Worm (Caenorhabditis elegans) whole organism, L4 larva: ENCODE data around the gene C18F10.2.
A peak's percentile ranks its signal among the peaks of the same experiment; 100 is the strongest.

ENCODE experiments used
- F10B5.3 ChIP-seq: sonication (generic microtip); optimal IDR thresholded peaks from 2 replicates; lab custom pipeline; 2016; ENCODE audit warnings: mild to moderate bottlenecking, missing genetic modification characterization, missing compliant biosample characterization
- F26F4.8 ChIP-seq: fragments of 200-800 bp; sonication (Bioruptor generic); conservative IDR thresholded peaks from 2 replicates; pipeline ENCODE4 v1.3.6; 2022; ENCODE audit warnings: missing genetic modification characterization, missing compliant biosample characterization
- F37D6.2 ChIP-seq: sonication (generic microtip); optimal IDR thresholded peaks from 2 replicates; lab custom pipeline; 2016; ENCODE audit warnings: mild to moderate bottlenecking, missing genetic modification characterization, missing compliant biosample characterization
- F44E2.7 ChIP-seq: fragments of 200-800 bp; sonication (Bioruptor generic); IDR thresholded peaks from 2 replicates; pipeline ENCODE4 v2.1.2; 2022; ENCODE audit warnings: missing genetic modification characterization, missing compliant biosample characterization
- Y48G9A.11 ChIP-seq: fragments of 200-800 bp; sonication (Bioruptor generic); IDR thresholded peaks from 2 replicates; pipeline ENCODE4 v1.3.6; 2022; ENCODE audit warnings: missing genetic modification reagents, missing genetic modification characterization, missing compliant biosample characterization
- ZK546.5 ChIP-seq, 2 experiments: sonication (generic microtip); optimal IDR thresholded peaks; 2 replicates each; lab custom pipeline; 2017; ENCODE audit warnings: missing biosample characterization in 2 of 2, missing genetic modification characterization in 2 of 2
- aha-1 ChIP-seq: fragments of 150-350 bp; peaks from one replicate; lab custom pipeline; 2014; ENCODE audit warnings: missing biosample characterization, missing genetic modification characterization
- ces-1 ChIP-seq: fragments of 150-350 bp; sonication (generic microtip); optimal IDR thresholded peaks from 4 replicates; lab custom pipeline; 2014; ENCODE audit warnings: missing biosample characterization, missing genetic modification reagents, missing genetic modification characterization
- cey-2 ChIP-seq: sonication (generic microtip); optimal IDR thresholded peaks from 3 replicates; lab custom pipeline; 2017; ENCODE audit warnings: missing genetic modification characterization, mild to moderate bottlenecking, missing compliant biosample characterization, antibody characterized with exemption, borderline replicate concordance; ENCODE audit not compliant: insufficient read depth
- ctbp-1 ChIP-seq: fragments of 200-800 bp; sonication (Bioruptor generic); IDR thresholded peaks from 2 replicates; pipeline ENCODE4 v1.3.6; 2022; ENCODE audit warnings: missing genetic modification reagents, missing genetic modification characterization, missing compliant biosample characterization
- dmd-9 ChIP-seq: fragments of 200-800 bp; sonication (Bioruptor generic); IDR thresholded peaks from 2 replicates; pipeline ENCODE4 v1.3.6; 2022; ENCODE audit warnings: missing genetic modification reagents, missing genetic modification characterization, missing compliant biosample characterization
- dpl-1 ChIP-seq: fragments of 150-350 bp; optimal IDR thresholded peaks from 2 replicates; lab custom pipeline; 2014; ENCODE audit warnings: missing biosample characterization, missing genetic modification reagents, missing genetic modification characterization
- egl-27 ChIP-seq: sonication (generic microtip); optimal IDR thresholded peaks from 3 replicates; lab custom pipeline; 2017; ENCODE audit warnings: missing biosample characterization, missing genetic modification reagents, missing genetic modification characterization
- fkh-10 ChIP-seq: fragments of 150-350 bp; optimal IDR thresholded peaks from 2 replicates; lab custom pipeline; 2014; ENCODE audit warnings: missing biosample characterization, missing genetic modification reagents, missing genetic modification characterization
- gei-8 ChIP-seq: fragments of 200-800 bp; sonication (Bioruptor generic); optimal IDR thresholded peaks from 2 replicates; lab custom pipeline; 2018; ENCODE audit warnings: mild to moderate bottlenecking, missing genetic modification characterization, missing compliant biosample characterization
- hlh-11 ChIP-seq: fragments of 200-800 bp; sonication (Bioruptor generic); optimal IDR thresholded peaks from 2 replicates; lab custom pipeline; 2018; ENCODE audit warnings: mild to moderate bottlenecking, missing genetic modification characterization, missing compliant biosample characterization
- lim-7 ChIP-seq: fragments of 200-800 bp; sonication (Bioruptor generic); IDR thresholded peaks from 2 replicates; pipeline ENCODE4 v1.3.6; 2022; ENCODE audit warnings: missing genetic modification characterization, missing compliant biosample characterization
- lsy-2 ChIP-seq, 2 experiments: fragments of 150-350 bp in 1 of 2; sonication (generic microtip) in 1 of 2; optimal IDR thresholded peaks; 2 replicates each; lab custom pipeline; 2014 to 2017; ENCODE audit warnings: missing biosample characterization in 2 of 2, missing genetic modification characterization in 2 of 2
- mes-2 ChIP-seq: sonication (generic microtip); optimal IDR thresholded peaks from 2 replicates; lab custom pipeline; 2016; ENCODE audit warnings: missing genotype, mild to moderate bottlenecking, missing genetic modification characterization, missing compliant biosample characterization; ENCODE audit not compliant: poor library complexity, severe bottlenecking
- mxl-3 ChIP-seq: fragments of 200-800 bp; sonication (Bioruptor generic); optimal IDR thresholded peaks from 2 replicates; lab custom pipeline; 2018; ENCODE audit warnings: mild to moderate bottlenecking, missing genetic modification characterization, missing compliant biosample characterization
- nhr-10 ChIP-seq: fragments of 150-350 bp; optimal IDR thresholded peaks from 2 replicates; lab custom pipeline; 2014; ENCODE audit warnings: missing biosample characterization, missing genetic modification characterization
- nhr-11 ChIP-seq: fragments of 150-350 bp; optimal IDR thresholded peaks from 2 replicates; lab custom pipeline; 2014; ENCODE audit warnings: missing biosample characterization, missing genetic modification characterization
- nhr-25 ChIP-seq: sonication (generic microtip); optimal IDR thresholded peaks from 2 replicates; lab custom pipeline; 2017; ENCODE audit warnings: missing genetic modification characterization, mild to moderate bottlenecking, missing compliant biosample characterization, antibody characterized with exemption, moderate library complexity, borderline replicate concordance; ENCODE audit not compliant: insufficient read depth
- nhr-42 ChIP-seq: fragments of 200-800 bp; sonication (Bioruptor generic); IDR thresholded peaks from 2 replicates; pipeline ENCODE4 v1.3.6; 2022; ENCODE audit warnings: missing genetic modification characterization, missing compliant biosample characterization
- nhr-6 ChIP-seq: fragments of 150-350 bp; optimal IDR thresholded peaks from 2 replicates; lab custom pipeline; 2014; ENCODE audit warnings: missing biosample characterization, missing genetic modification characterization
- rbr-2 ChIP-seq: sonication (generic microtip); optimal IDR thresholded peaks from 2 replicates; lab custom pipeline; 2016; ENCODE audit warnings: missing genotype, missing genetic modification characterization, missing compliant biosample characterization
- spr-3 ChIP-seq: fragments of 200-800 bp; sonication (Bioruptor generic); optimal IDR thresholded peaks from 2 replicates; lab custom pipeline; 2018; ENCODE audit warnings: mild to moderate bottlenecking, missing genetic modification characterization, missing compliant biosample characterization
- unc-130 ChIP-seq: sonication (generic microtip); optimal IDR thresholded peaks from 2 replicates; lab custom pipeline; 2016; ENCODE audit warnings: missing genetic modification reagents, missing genetic modification characterization, missing compliant biosample characterization
- unc-62 ChIP-seq, 3 experiments: fragments of 150-350 bp in 1 of 3; sonication (generic microtip); optimal IDR thresholded peaks in 2 of 3; peaks in 1 of 3; 1 replicate in 1 of 3; 2 replicates in 2 of 3; lab custom pipeline; 2014 to 2017; ENCODE audit warnings: missing biosample characterization in 3 of 3, missing genetic modification characterization in 3 of 3, missing genetic modification reagents in 3 of 3, missing genotype in 1 of 3
- zfp-2 ChIP-seq: sonication (generic microtip); optimal IDR thresholded peaks from 2 replicates; lab custom pipeline; 2016; ENCODE audit warnings: mild to moderate bottlenecking, missing genetic modification characterization, missing compliant biosample characterization
- ztf-7 ChIP-seq: fragments of 150-350 bp; optimal IDR thresholded peaks from 2 replicates; lab custom pipeline; 2014; ENCODE audit warnings: missing biosample characterization, missing genetic modification characterization

Gene C18F10.2

DNA sequence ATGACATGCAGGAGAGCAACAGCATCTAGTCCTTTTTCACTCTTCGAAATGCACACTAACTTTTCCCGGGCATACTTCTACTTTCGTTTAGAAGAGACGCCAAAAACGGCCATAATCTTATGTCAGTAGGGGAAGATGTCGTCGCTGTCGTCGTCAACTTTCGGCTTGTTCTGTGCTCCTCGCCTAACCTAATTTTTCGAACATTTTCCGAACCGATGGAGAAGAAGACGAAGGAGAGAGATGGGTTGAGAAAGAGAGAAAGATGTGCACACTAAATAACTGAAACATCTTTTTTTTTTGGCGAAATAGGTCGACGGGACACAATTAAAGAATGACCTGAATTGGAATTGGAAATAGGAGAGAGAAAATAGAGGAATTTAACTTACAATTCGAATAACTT is 37.4 kb downstream of the C18F10.2 start:
- no peak for TF ChIP-seq unc-130 (GFP tag; lab: Kevin White, UChicago)
- no peak for TF ChIP-seq aha-1
- no peak for TF ChIP-seq rbr-2 (tag; lab: Kevin White, UChicago)
- TF ChIP-seq dmd-9 = no peak
- no peak for TF ChIP-seq ZK546.5 (tag; optimal IDR thresholded peaks at IDR 0.05; lab: Kevin White, UChicago)
- no peak for TF ChIP-seq hlh-11 (tag; lab: Kevin White, UChicago)
- peak; percentile 39 for TF ChIP-seq fkh-10
- TF ChIP-seq ces-1 = peak; percentile 61
- no peak for TF ChIP-seq zfp-2
- TF ChIP-seq spr-3 = no peak

DNA sequence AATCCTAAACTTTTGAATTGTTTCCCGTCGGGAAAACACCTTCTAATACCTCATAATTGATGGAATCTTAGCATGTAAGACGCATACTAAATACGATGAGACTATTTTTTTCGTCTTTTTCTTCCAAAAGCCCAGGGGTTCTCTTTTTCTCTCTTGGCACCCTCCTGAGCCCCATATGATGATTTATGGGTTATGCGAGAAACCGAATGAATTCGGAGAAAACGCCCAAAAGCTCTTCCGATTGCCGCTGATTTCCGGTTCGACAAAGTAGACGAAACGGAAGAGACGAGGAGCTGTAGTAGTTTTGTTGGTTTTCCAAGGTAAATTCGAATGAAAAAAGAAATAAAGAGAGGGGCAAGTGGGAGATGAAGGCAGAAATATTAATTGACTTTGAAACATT is 38.5 kb downstream of the C18F10.2 start:
- TF ChIP-seq nhr-11 (tag; lab: Kevin White, UChicago) (no peak), F44E2.7 (GFP tag; lab: Robert Waterston, UW) (no peak), gei-8 (no peak), F10B5.3 (tag; lab: Kevin White, UChicago) (no peak), mes-2 (tag; lab: Kevin White, UChicago) (no peak), mxl-3 (no peak), cey-2 (tag; lab: Kevin White, UChicago) (no peak), lsy-2 (tag; optimal IDR thresholded peaks at IDR 0.05; lab: Kevin White, UChicago) (no peak), F37D6.2 (no peak), rbr-2 (tag; lab: Kevin White, UChicago) (no peak), dpl-1 (GFP tag; lab: Kevin White, UChicago) (no peak)

ce11 chrIII:6312244-6312643 is 39.3 kb downstream of the C18F10.2 start:
- TF ChIP-seq lim-7 (GFP tag; lab: Robert Waterston, UW) (no peak), aha-1 (peak; percentile 56), nhr-10 (tag; lab: Kevin White, UChicago) (no peak), nhr-6 (no peak), unc-62 (GFP tag; optimal IDR thresholded peaks at IDR 0.05 in 1 of 2; lab: Kevin White, UChicago) (peak in 1 of 2 experiments; percentile 74), unc-62 (tag; optimal IDR thresholded peaks at IDR 0.05; lab: Kevin White, UChicago) (no peak), unc-130 (GFP tag; lab: Kevin White, UChicago) (no peak)

DNA sequence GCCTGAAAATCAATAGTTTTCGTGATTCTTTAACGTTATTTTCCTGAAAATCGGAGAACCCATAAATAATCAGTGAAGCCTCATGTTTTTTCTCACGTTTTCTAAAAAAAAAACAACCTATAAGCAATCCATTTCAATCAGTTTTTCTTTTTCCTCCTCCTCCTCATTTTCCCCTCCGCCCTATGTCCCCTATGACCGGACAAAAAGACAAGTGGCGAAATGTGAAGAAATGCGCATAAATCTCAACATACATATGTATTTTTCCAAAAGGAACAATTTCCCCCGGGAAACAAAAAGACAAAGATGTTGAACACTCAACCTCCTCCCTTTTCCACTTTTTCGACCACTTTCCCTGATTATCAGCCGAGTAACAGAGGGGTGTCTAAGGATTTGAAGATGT is 42.5 kb downstream of the C18F10.2 start:
- TF ChIP-seq unc-62 (GFP tag; optimal IDR thresholded peaks at IDR 0.05 in 1 of 2; lab: Kevin White, UChicago) (peak in 1 of 2 experiments; percentile 98), unc-62 (tag; optimal IDR thresholded peaks at IDR 0.05; lab: Kevin White, UChicago) (no peak), hlh-11 (tag; lab: Kevin White, UChicago) (no peak)

- TF ChIP-seq spr-3 (no peak), aha-1 (peak; percentile 93)
Observed at ce11 chrIII:6316795-6317194, 43.8 kb downstream of the C18F10.2 start.

DNA sequence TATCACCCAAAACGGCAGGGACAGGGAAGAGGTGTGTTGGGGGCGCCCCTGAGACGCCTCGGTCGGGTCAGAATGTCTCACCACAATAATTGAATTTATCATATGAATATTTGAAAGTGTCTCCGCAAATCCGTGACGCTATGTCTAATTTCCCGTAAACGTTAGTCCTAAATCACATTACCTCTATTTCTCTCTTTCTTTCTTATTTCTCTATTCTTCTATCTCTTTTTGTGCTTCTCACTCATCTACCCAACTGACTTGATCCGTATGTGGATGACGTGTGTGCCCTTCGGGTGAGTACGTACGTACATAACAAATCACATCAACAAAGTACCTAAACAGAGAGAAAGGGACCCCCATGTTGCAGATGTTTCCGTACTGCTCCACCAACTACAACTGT is 44.4 kb downstream of the C18F10.2 start:
- peak; percentile 93 for TF ChIP-seq ces-1
- peak; percentile 92 for TF ChIP-seq fkh-10
- TF ChIP-seq unc-62 (GFP tag; optimal IDR thresholded peaks at IDR 0.05 in 1 of 2; lab: Kevin White, UChicago) = peak in 1 of 2 experiments; percentile 8
- no peak for TF ChIP-seq unc-62 (tag; optimal IDR thresholded peaks at IDR 0.05; lab: Kevin White, UChicago)
- no peak for TF ChIP-seq F26F4.8 (GFP tag; lab: Robert Waterston, UW)
- peak; percentile 64; the same call in 1 of the 2 replicates for TF ChIP-seq ctbp-1 (GFP tag; lab: Robert Waterston, UW)

DNA sequence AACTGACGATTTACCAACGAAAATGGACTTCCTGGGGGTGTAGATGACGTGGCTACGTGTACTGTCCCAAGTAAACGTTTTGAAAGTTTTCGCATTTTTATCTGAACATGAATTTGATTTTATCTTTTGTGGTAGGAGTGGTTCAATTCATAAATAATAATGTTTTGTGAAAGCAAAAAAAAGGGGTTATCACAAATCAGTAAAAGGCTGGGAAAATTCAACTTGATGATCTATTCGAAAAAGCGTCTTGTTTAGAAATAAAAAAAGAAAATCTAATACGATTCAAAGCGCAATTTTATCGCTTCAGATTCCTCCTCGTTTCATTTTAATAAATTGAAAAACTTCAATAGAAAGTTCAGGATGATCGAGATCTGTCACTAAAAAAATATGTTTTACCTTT is 51.2 kb downstream of the C18F10.2 start, which contains the start of gene C56G2.5:
Gene C56G2.5 (minus strand): TSS at position 101 of the 400 bp plus-strand sequence.
- TF ChIP-seq nhr-42 (GFP tag; lab: Robert Waterston, UW) (no peak), Y48G9A.11 (GFP tag; lab: Robert Waterston, UW) (no peak), unc-62 (GFP tag; optimal IDR thresholded peaks at IDR 0.05 in 1 of 2; lab: Kevin White, UChicago) (peak in 1 of 2 experiments; percentile 38), unc-62 (tag; optimal IDR thresholded peaks at IDR 0.05; lab: Kevin White, UChicago) (no peak), ztf-7 (tag; lab: Kevin White, UChicago) (no peak), nhr-25 (tag; lab: Kevin White, UChicago) (no peak), aha-1 (no peak), egl-27 (no peak)
